Worm (Caenorhabditis elegans) whole organism, young adult: ENCODE data around the gene K09E9.7.

Experiments
- B0336.3 ChIP-seq: fragments of 200-800 bp; sonication (Bioruptor generic); IDR thresholded peaks from 2 replicates; pipeline ENCODE4 v1.3.6; 2022; ENCODE audit warnings: missing genetic modification characterization, missing compliant biosample characterization
- F57A8.1 ChIP-seq: fragments of 200-800 bp; sonication (Bioruptor generic); optimal IDR thresholded peaks from 2 replicates; lab custom pipeline; 2018; ENCODE audit warnings: mild to moderate bottlenecking, missing genetic modification characterization, moderate library complexity, missing compliant biosample characterization
- F57C9.4 ChIP-seq: sonication (generic microtip); optimal IDR thresholded peaks from 2 replicates; lab custom pipeline; 2017; ENCODE audit warnings: mild to moderate bottlenecking, missing genetic modification characterization, missing compliant biosample characterization
- ceh-100 ChIP-seq: fragments of 200-800 bp; sonication (Bioruptor generic); IDR thresholded peaks from 2 replicates; pipeline ENCODE4 v1.3.6; 2022; ENCODE audit warnings: missing genetic modification reagents, missing genetic modification characterization, missing compliant biosample characterization
- ceh-27 ChIP-seq: fragments of 200-800 bp; sonication (Bioruptor generic); optimal IDR thresholded peaks from 2 replicates; lab custom pipeline; 2018; ENCODE audit warnings: mild to moderate bottlenecking, missing genetic modification characterization, moderate library complexity, missing compliant biosample characterization
- dpl-1 ChIP-seq: fragments of 150-350 bp; optimal IDR thresholded peaks from 2 replicates; lab custom pipeline; 2014; ENCODE audit warnings: missing biosample characterization, missing genetic modification reagents, missing genetic modification characterization
- efl-1 ChIP-seq: fragments of 150-350 bp; optimal IDR thresholded peaks from 2 replicates; lab custom pipeline; 2014; ENCODE audit warnings: missing biosample characterization, missing genetic modification reagents, missing genetic modification characterization
- madf-3 ChIP-seq: fragments of 200-800 bp; sonication (Bioruptor generic); IDR thresholded peaks from 2 replicates; pipeline ENCODE4 v1.3.6; 2022; ENCODE audit warnings: missing genetic modification reagents, missing genetic modification characterization, missing compliant biosample characterization
- nhr-179 ChIP-seq: sonication (generic microtip); optimal IDR thresholded peaks from 2 replicates; lab custom pipeline; 2016; ENCODE audit warnings: mild to moderate bottlenecking, missing genetic modification characterization, missing compliant biosample characterization
- rcor-1 ChIP-seq: fragments of 200-800 bp; sonication (Bioruptor generic); IDR thresholded peaks from 2 replicates; pipeline ENCODE4 v1.3.6; 2022; ENCODE audit warnings: missing genetic modification reagents, missing genetic modification characterization, missing compliant biosample characterization
- sdz-38 ChIP-seq: sonication (generic microtip); optimal IDR thresholded peaks from 2 replicates; lab custom pipeline; 2016; ENCODE audit warnings: missing genotype, missing genetic modification characterization, missing compliant biosample characterization
- snpc-4 ChIP-seq, 5 experiments: fragments of 150-350 bp in 1 of 5; sonication (generic microtip) in 4 of 5; optimal IDR thresholded peaks; 2 replicates each; lab custom pipeline; 2014 to 2018; ENCODE audit warnings: missing genetic modification characterization in 5 of 5, missing biosample characterization in 3 of 5, antibody characterized with exemption in 2 of 5, mild to moderate bottlenecking in 2 of 5, missing compliant biosample characterization in 2 of 5, missing genotype in 2 of 5, moderate library complexity in 2 of 5, missing genetic modification reagents in 1 of 5

DNA sequence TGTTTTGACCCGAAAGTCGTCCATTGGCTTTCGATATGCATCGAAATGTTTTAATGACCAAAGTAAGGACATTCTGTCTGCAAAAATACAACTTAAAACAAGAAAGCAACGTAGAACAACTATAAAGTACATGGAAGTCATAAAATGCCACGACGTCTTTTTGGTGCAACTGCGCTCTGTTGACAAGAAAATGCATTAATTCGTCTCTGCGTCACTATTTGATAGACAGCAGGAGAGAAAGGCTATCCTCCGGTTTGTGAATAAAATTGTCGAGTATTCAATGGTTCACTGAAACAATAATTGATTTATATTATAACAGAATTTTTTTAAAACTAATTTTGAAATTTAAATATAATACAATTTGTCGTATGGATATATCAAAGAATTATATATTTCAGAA lies 24.3 kb upstream of the K09E9.7 start, which contains the start of gene ergi-3:
- TF ChIP-seq nhr-179 (tag; lab: Kevin White, UChicago), result no peak
- no peak for TF ChIP-seq F57C9.4 (tag; lab: Kevin White, UChicago)
- TF ChIP-seq sdz-38 (tag; lab: Kevin White, UChicago), result no peak
- no peak for TF ChIP-seq F57A8.1 (GFP tag; lab: Kevin White, UChicago)
- TF ChIP-seq rcor-1 (GFP tag; lab: Robert Waterston, UW), result no peak
- TF ChIP-seq madf-3 (GFP tag; lab: Robert Waterston, UW), result no peak
- no peak for TF ChIP-seq efl-1 (GFP tag; lab: Kevin White, UChicago)
- no peak for TF ChIP-seq snpc-4 (GFP tag; optimal IDR thresholded peaks at IDR 0.05; lab: Kevin White, UChicago)
- TF ChIP-seq snpc-4 (tag; optimal IDR thresholded peaks at IDR 0.05; lab: Kevin White, UChicago), result peak in 1 of 4 experiments; percentile 37
- TF ChIP-seq ceh-27 (GFP tag; lab: Kevin White, UChicago), result no peak
- TF ChIP-seq ceh-100 (GFP tag; lab: Robert Waterston, UW), result no peak
- TF ChIP-seq B0336.3 (GFP tag; lab: Robert Waterston, UW), result no peak
- no peak for TF ChIP-seq dpl-1 (GFP tag; lab: Kevin White, UChicago)
